Fruit fly (Drosophila melanogaster) whole organism, embryonic: Measurements from ENCODE around the gene Adh.

Experiments
- CG11696 ChIP-seq: fragments of 200-800 bp; sonication (Bioruptor generic); IDR thresholded peaks from 2 replicates; pipeline ENCODE4 v1.3.6; 2022; ENCODE audit warnings: missing biosample characterization, missing genetic modification characterization
- CG1233 ChIP-seq: fragments of 200-800 bp; sonication (Bioruptor generic); optimal IDR thresholded peaks from 4 replicates; lab custom pipeline; 2018; ENCODE audit warnings: missing biosample characterization, mild to moderate bottlenecking, missing genetic modification characterization
- CG13775 ChIP-seq: fragments of 200-800 bp; sonication (Bioruptor generic); optimal IDR thresholded peaks from 3 replicates; lab custom pipeline; 2017; ENCODE audit warnings: missing biosample characterization, mild to moderate bottlenecking, missing genetic modification characterization
- CG15479 ChIP-seq: fragments of 200-800 bp; sonication (Bioruptor generic); optimal IDR thresholded peaks from 3 replicates; lab custom pipeline; 2019; ENCODE audit warnings: missing biosample characterization, mild to moderate bottlenecking, missing genetic modification characterization, moderate library complexity
- CG1602 ChIP-seq: fragments of 200-800 bp; sonication (Bioruptor generic); optimal IDR thresholded peaks from 3 replicates; lab custom pipeline; 2016; ENCODE audit warnings: missing biosample characterization, missing genetic modification characterization
- CG16779 ChIP-seq: fragments of 200-800 bp; sonication (Bioruptor generic); IDR thresholded peaks from 2 replicates; pipeline ENCODE4 v1.3.6; 2022; ENCODE audit warnings: missing biosample characterization, missing genetic modification characterization
- CG16815 ChIP-seq: fragments of 200-800 bp; sonication (Bioruptor generic); optimal IDR thresholded peaks from 3 replicates; lab custom pipeline; 2017; ENCODE audit warnings: missing biosample characterization, mild to moderate bottlenecking, missing genetic modification characterization
- CG18262 ChIP-seq: fragments of 200-800 bp; optimal IDR thresholded peaks from 3 replicates; lab custom pipeline; 2019; ENCODE audit warnings: missing biosample characterization, mild to moderate bottlenecking, missing genetic modification characterization, moderate library complexity
- CG18764 ChIP-seq: fragments of 200-800 bp; sonication (Bioruptor generic); optimal IDR thresholded peaks from 3 replicates; lab custom pipeline; 2016; ENCODE audit warnings: missing biosample characterization, missing genetic modification characterization
- CG2116 ChIP-seq: fragments of 200-800 bp; sonication (Bioruptor generic); optimal IDR thresholded peaks from 3 replicates; lab custom pipeline; 2018; ENCODE audit warnings: missing biosample characterization, mild to moderate bottlenecking, missing genetic modification characterization
- CG2199 ChIP-seq: fragments of 200-800 bp; sonication (Bioruptor generic); IDR thresholded peaks from 3 replicates; pipeline ENCODE4 v1.3.6; 2022; ENCODE audit warnings: missing biosample characterization, missing genetic modification characterization
- CG2678 ChIP-seq: fragments of 200-800 bp; sonication (Bioruptor generic); optimal IDR thresholded peaks from 3 replicates; lab custom pipeline; 2019; ENCODE audit warnings: missing biosample characterization, mild to moderate bottlenecking, missing genetic modification characterization, moderate library complexity
- CG2889 ChIP-seq: fragments of 200-800 bp; sonication (Bioruptor generic); IDR thresholded peaks from 3 replicates; pipeline ENCODE4 v1.3.6; 2022; ENCODE audit warnings: missing biosample characterization, missing genetic modification characterization
- CG3281 ChIP-seq: fragments of 200-800 bp; sonication (Bioruptor generic); optimal IDR thresholded peaks from 3 replicates; lab custom pipeline; 2017; ENCODE audit warnings: missing biosample characterization, mild to moderate bottlenecking, missing genetic modification characterization
- CG4360 ChIP-seq: fragments of 200-800 bp; sonication (Bioruptor generic); IDR thresholded peaks from 2 replicates; pipeline ENCODE4 v1.3.6; 2022; ENCODE audit warnings: missing biosample characterization, missing genetic modification characterization
- CG6654 ChIP-seq: fragments of 200-800 bp; sonication (Bioruptor generic); optimal IDR thresholded peaks from 2 replicates; lab custom pipeline; 2017; ENCODE audit warnings: missing biosample characterization, mild to moderate bottlenecking, missing genetic modification characterization
- CG6791 ChIP-seq: fragments of 200-800 bp; sonication (Bioruptor generic); IDR thresholded peaks from 3 replicates; pipeline ENCODE4 v1.3.6; 2022; ENCODE audit warnings: missing biosample characterization, missing genetic modification characterization; ENCODE audit not compliant: partially characterized antibody
- CG6813 ChIP-seq: fragments of 200-800 bp; sonication (Bioruptor generic); optimal IDR thresholded peaks from 2 replicates; lab custom pipeline; 2017; ENCODE audit warnings: missing biosample characterization, missing genetic modification characterization, mild to moderate bottlenecking, moderate library complexity, missing genetic modification reagents
- CHES-1-like ChIP-seq: fragments of 200-800 bp; sonication (Bioruptor generic); optimal IDR thresholded peaks from 2 replicates; lab custom pipeline; 2016; ENCODE audit warnings: missing biosample characterization, missing genetic modification characterization
- D ChIP-seq, 2 experiments: fragments of 200-800 bp in 1 of 2; fragments of >200 bp in 1 of 2; sonication (Bioruptor generic) in 1 of 2; optimal IDR thresholded peaks; 2 replicates in 1 of 2; 3 replicates in 1 of 2; lab custom pipeline; 2017; ENCODE audit warnings: mild to moderate bottlenecking in 1 of 2, missing biosample characterization in 1 of 2, missing genetic modification characterization in 1 of 2, missing genetic modification reagents in 1 of 2
- Dll ChIP-seq: fragments of 200-800 bp; sonication (Bioruptor generic); IDR thresholded peaks from 4 replicates; pipeline ENCODE4 v1.3.6; 2022; ENCODE audit warnings: missing biosample characterization, missing genetic modification characterization; ENCODE audit not compliant: partially characterized antibody
- Drgx ChIP-seq: fragments of 200-800 bp; sonication (Bioruptor generic); IDR thresholded peaks from 2 replicates; pipeline ENCODE4 v1.3.6; 2022; ENCODE audit warnings: missing biosample characterization, missing genetic modification characterization
- Eip74EF ChIP-seq, 2 experiments: fragments of 200-800 bp in 1 of 2; fragments of >200 bp in 1 of 2; sonication (Bioruptor generic) in 1 of 2; optimal IDR thresholded peaks; 2 replicates each; lab custom pipeline; 2017 to 2019; ENCODE audit warnings: missing biosample characterization in 2 of 2, missing genetic modification characterization in 2 of 2, mild to moderate bottlenecking in 1 of 2, moderate library complexity in 1 of 2
- Ets65A ChIP-seq: fragments of 200-800 bp; sonication (Bioruptor generic); peaks from one replicate; lab custom pipeline; 2016; ENCODE audit warnings: missing biosample characterization, missing genetic modification characterization
- Max ChIP-seq: fragments of 200-800 bp; sonication (Bioruptor generic); optimal IDR thresholded peaks from 2 replicates; lab custom pipeline; 2016; ENCODE audit warnings: missing biosample characterization, mild to moderate bottlenecking, missing genetic modification characterization
- Med ChIP-seq: fragments of 200-800 bp; sonication (Bioruptor generic); peaks from one replicate; lab custom pipeline; 2016; ENCODE audit warnings: missing biosample characterization, missing genetic modification characterization, mild to moderate bottlenecking, inconsistent platforms, moderate library complexity
- Mrtf ChIP-seq: fragments of 200-800 bp; sonication (Bioruptor generic); IDR thresholded peaks from 3 replicates; pipeline ENCODE4 v1.3.6; 2022; ENCODE audit warnings: missing biosample characterization, missing genetic modification characterization
- Rx ChIP-seq: fragments of 200-800 bp; sonication (Bioruptor generic); IDR thresholded peaks from 2 replicates; pipeline ENCODE4 v1.3.6; 2022; ENCODE audit warnings: missing biosample characterization, missing genetic modification characterization
- Xrp1 ChIP-seq: fragments of 200-800 bp; sonication (Bioruptor generic); IDR thresholded peaks from 2 replicates; pipeline ENCODE4 v1.3.6; 2022; ENCODE audit warnings: missing biosample characterization, missing genetic modification characterization
- bsh ChIP-seq, 2 experiments: fragments of 200-800 bp; sonication (Bioruptor generic); optimal IDR thresholded peaks; 2 replicates each; lab custom pipeline; 2017 to 2018; ENCODE audit warnings: mild to moderate bottlenecking in 2 of 2, missing biosample characterization in 2 of 2, missing genetic modification characterization in 2 of 2, moderate library complexity in 1 of 2
- cad ChIP-seq: fragments of >200 bp; optimal IDR thresholded peaks from 2 replicates; lab custom pipeline; 2017; ENCODE audit warnings: missing biosample characterization, missing genetic modification characterization
- ci ChIP-seq: fragments of 200-800 bp; sonication (Bioruptor generic); IDR thresholded peaks from 3 replicates; pipeline ENCODE4 v1.3.6; 2022; ENCODE audit warnings: missing biosample characterization, missing genetic modification characterization
- corto ChIP-seq: fragments of 200-800 bp; sonication (Bioruptor generic); optimal IDR thresholded peaks from 2 replicates; lab custom pipeline; 2016; ENCODE audit warnings: missing biosample characterization, mild to moderate bottlenecking, missing genetic modification characterization, moderate library complexity
- disco-r ChIP-seq: fragments of 200-800 bp; sonication (Bioruptor generic); optimal IDR thresholded peaks from 2 replicates; lab custom pipeline; 2016; ENCODE audit warnings: missing biosample characterization, missing genetic modification characterization
- dysf ChIP-seq: fragments of 200-800 bp; sonication (Bioruptor generic); IDR thresholded peaks from 3 replicates; pipeline ENCODE4 v1.3.6; 2022; ENCODE audit warnings: missing biosample characterization, missing genetic modification characterization
- grau ChIP-seq: fragments of 200-800 bp; optimal IDR thresholded peaks from 3 replicates; lab custom pipeline; 2019; ENCODE audit warnings: missing biosample characterization, mild to moderate bottlenecking, missing genetic modification characterization, moderate library complexity
- knrl ChIP-seq: fragments of 200-800 bp; sonication (Bioruptor generic); IDR thresholded peaks from 3 replicates; pipeline ENCODE4 v1.3.6; 2022; ENCODE audit warnings: missing biosample characterization, missing genetic modification characterization; ENCODE audit not compliant: partially characterized antibody
- lola ChIP-seq, 3 experiments: fragments of >200 bp in 2 of 3; fragments of 200-800 bp in 1 of 3; sonication (Bioruptor generic) in 1 of 3; optimal IDR thresholded peaks; 2 replicates each; lab custom pipeline; 2017 to 2019; ENCODE audit warnings: missing biosample characterization in 3 of 3, missing genetic modification characterization in 3 of 3, mild to moderate bottlenecking in 1 of 3, moderate library complexity in 1 of 3
- lov ChIP-seq, 2 experiments: fragments of 200-800 bp in 1 of 2; fragments of >200 bp in 1 of 2; sonication (Bioruptor generic) in 1 of 2; IDR thresholded peaks in 1 of 2; optimal IDR thresholded peaks in 1 of 2; 2 replicates in 1 of 2; 3 replicates in 1 of 2; pipeline versions ENCODE4 v1.3.6 to Lab custom; 2017 to 2022; ENCODE audit warnings: missing biosample characterization in 1 of 2, missing genetic modification characterization in 1 of 2
- schlank ChIP-seq: fragments of 200-800 bp; sonication (Bioruptor generic); optimal IDR thresholded peaks from 2 replicates; lab custom pipeline; 2018; ENCODE audit warnings: missing biosample characterization, mild to moderate bottlenecking, missing genetic modification characterization
- sens ChIP-seq: fragments of 200-800 bp; sonication (Bioruptor generic); peaks from one replicate; lab custom pipeline; 2016; ENCODE audit warnings: missing biosample characterization, missing genetic modification characterization
- sima ChIP-seq: fragments of 200-800 bp; sonication (Bioruptor generic); optimal IDR thresholded peaks from 2 replicates; lab custom pipeline; 2016; ENCODE audit warnings: missing biosample characterization, missing genetic modification characterization
- slou ChIP-seq: fragments of 200-800 bp; sonication (Bioruptor generic); optimal IDR thresholded peaks from 3 replicates; lab custom pipeline; 2016; ENCODE audit warnings: missing biosample characterization, missing genetic modification characterization
- so ChIP-seq: fragments of 200-800 bp; sonication (Bioruptor generic); IDR thresholded peaks from 3 replicates; pipeline ENCODE4 v1.3.6; 2022; ENCODE audit warnings: missing biosample characterization, missing genetic modification characterization
- twi ChIP-seq: fragments of 200-800 bp; optimal IDR thresholded peaks from 2 replicates; lab custom pipeline; 2019; ENCODE audit warnings: missing biosample characterization, mild to moderate bottlenecking, missing genetic modification characterization, moderate library complexity

Gene Adh

DNA sequence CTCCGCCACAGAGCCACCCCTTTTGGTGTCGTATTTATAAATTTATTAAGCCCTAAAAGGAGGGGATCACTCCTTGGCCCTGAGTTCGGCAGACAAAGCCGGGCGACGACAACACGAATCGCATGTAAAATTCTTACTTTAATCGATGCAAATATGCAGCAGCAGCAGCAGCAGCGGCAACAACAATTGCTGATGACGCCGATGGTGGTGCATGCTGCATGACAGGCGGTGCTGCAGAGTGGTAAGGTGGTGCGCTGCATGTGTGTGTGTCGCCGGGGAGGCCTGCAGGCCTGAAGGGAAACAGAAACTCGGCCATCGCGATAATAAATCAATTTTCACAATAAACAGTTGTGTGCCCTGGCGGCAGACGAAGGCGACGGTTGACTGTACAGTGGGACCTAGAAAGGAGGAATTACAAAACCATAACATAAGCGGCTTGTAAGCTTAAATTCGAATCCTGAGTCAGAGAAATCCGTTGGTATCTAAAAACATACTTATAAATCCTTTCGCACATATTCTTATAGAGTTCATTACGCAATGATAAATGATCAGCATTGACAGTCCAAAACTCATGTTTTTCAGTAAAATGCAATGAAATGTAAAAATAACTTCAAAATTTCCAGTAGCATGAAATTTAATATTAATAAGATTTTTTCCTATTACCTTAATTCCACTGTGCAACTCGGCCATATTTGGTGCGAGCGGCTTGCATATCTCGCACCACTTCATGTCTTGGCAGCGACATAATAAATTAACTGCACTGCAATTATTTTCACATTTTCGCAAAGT is 43.5 kb upstream of the Adh start:
- peak; percentile 18; the same call in 1 of the 3 replicates for TF ChIP-seq ci (GFP tag; lab: Robert Waterston, UW)
- TF ChIP-seq corto (GFP tag; lab: Kevin White, UChicago), result peak; percentile 61
- TF ChIP-seq sens (GFP tag; lab: Kevin White, UChicago), result peak; percentile 36
- peak; percentile 8 for TF ChIP-seq CG15479 (GFP tag; lab: Kevin White, UChicago)
- TF ChIP-seq CG4360, result peak; percentile 76
- 0 out of 3 replicates have a peak, but pooled peaks have one; percentile 33 for TF ChIP-seq CG2199 (GFP tag; lab: Robert Waterston, UW)
- TF ChIP-seq slou (GFP tag; lab: Kevin White, UChicago), result no peak
- TF ChIP-seq Dll (GFP tag; lab: Robert Waterston, UW), result 0 out of 4 replicates have a peak, but pooled peaks have one; percentile 10
- no peak for TF ChIP-seq CHES-1-like (GFP tag; lab: Kevin White, UChicago)
- no peak for TF ChIP-seq lov (optimal IDR thresholded peaks at IDR 0.05; lab: Kevin White, UChicago)
- TF ChIP-seq lov (GFP tag; IDR thresholded peaks at IDR 0.05; lab: Robert Waterston, UW), result 0 out of 3 replicates have a peak, but pooled peaks have one; percentile 8
- TF ChIP-seq disco-r (GFP tag; lab: Kevin White, UChicago), result no peak
- TF ChIP-seq grau (tag; lab: Kevin White, UChicago), result peak; percentile 41
- no peak for TF ChIP-seq Mrtf (GFP tag; lab: Robert Waterston, UW)
- TF ChIP-seq Eip74EF (GFP tag; optimal IDR thresholded peaks at IDR 0.05; lab: Kevin White, UChicago), result no peak
- peak; percentile 61 for TF ChIP-seq Med (GFP tag; lab: Kevin White, UChicago)
- TF ChIP-seq CG13775, result no peak
- no peak for TF ChIP-seq CG1602 (GFP tag; lab: Kevin White, UChicago)
- no peak for TF ChIP-seq cad (GFP tag; lab: Kevin White, UChicago)
- TF ChIP-seq CG2116 (GFP tag; lab: Kevin White, UChicago), result no peak
- TF ChIP-seq bsh (GFP tag; optimal IDR thresholded peaks at IDR 0.05; lab: Kevin White, UChicago), result no peak
- peak; percentile 51 for TF ChIP-seq twi

DNA sequence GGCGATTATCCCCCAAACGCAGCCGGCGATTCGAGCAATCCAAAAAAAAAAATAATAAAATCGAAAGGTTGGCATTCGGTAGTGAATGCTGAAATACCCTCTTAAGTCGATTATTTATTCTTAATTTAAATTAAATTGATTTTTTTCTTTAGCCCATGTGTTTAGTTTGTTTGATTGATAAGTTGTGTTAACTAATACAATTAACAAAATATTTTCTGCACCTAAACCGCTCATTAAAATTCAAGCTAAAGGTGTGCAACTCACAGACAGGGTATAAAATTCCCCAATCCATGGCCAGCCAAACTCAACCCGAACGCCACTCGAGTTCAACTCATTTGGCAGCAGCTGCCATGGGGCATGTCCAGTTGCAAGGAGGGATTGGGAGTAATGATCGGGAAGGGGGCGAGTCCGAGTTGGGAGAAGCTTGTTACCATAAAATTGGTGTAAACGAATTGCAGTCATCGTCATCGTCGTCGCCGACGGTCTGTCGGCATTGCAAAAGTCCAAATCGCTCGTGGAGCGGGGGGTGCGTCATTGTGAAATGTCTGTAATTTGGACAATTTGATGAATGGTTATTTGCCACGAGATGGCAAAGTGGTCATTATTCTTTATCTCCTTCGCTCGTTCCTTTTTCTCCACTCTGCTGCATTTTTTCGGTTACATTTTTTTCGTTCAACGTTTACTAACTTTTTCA is 42.0 kb upstream of the Adh start:
- TF ChIP-seq so (GFP tag; lab: Robert Waterston, UW), result peak; percentile 19; the same call in 1 of the 3 replicates
- TF ChIP-seq Xrp1 (GFP tag; lab: Robert Waterston, UW), result 0 out of 2 replicates have a peak, but pooled peaks have one; percentile 5
- TF ChIP-seq CG3281 (GFP tag; lab: Kevin White, UChicago), result no peak
- no peak for TF ChIP-seq CG1233
- TF ChIP-seq CG16779 (GFP tag; lab: Robert Waterston, UW), result no peak
- no peak for TF ChIP-seq knrl (GFP tag; lab: Robert Waterston, UW)
- TF ChIP-seq grau (tag; lab: Kevin White, UChicago), result no peak
- no peak for TF ChIP-seq lola (GFP tag; optimal IDR thresholded peaks at IDR 0.05; lab: Kevin White, UChicago)
- TF ChIP-seq schlank (tag; lab: Kevin White, UChicago), result no peak
- TF ChIP-seq Max (GFP tag; lab: Kevin White, UChicago), result no peak
- TF ChIP-seq Drgx (GFP tag; lab: Robert Waterston, UW), result peak; percentile 77
- TF ChIP-seq CG6791, result 0 out of 3 replicates have a peak, but pooled peaks have one; percentile 6
- TF ChIP-seq CG6654 (GFP tag; lab: Kevin White, UChicago), result no peak
- TF ChIP-seq CG2678 (tag; lab: Kevin White, UChicago), result no peak
- TF ChIP-seq CG18262 (tag; lab: Kevin White, UChicago), result no peak
- TF ChIP-seq Ets65A, result peak; percentile 24
- no peak for TF ChIP-seq CG16815 (GFP tag; lab: Kevin White, UChicago)
- no peak for TF ChIP-seq CG2889 (GFP tag; lab: Robert Waterston, UW)
- TF ChIP-seq sens (GFP tag; lab: Kevin White, UChicago), result peak; percentile 88
- no peak for TF ChIP-seq D (optimal IDR thresholded peaks at IDR 0.05; lab: Kevin White, UChicago)
- TF ChIP-seq D (GFP tag; optimal IDR thresholded peaks at IDR 0.05; lab: Kevin White, UChicago), result peak; percentile 1
- TF ChIP-seq CG11696 (GFP tag; lab: Robert Waterston, UW), result no peak
- TF ChIP-seq Rx (GFP tag; lab: Robert Waterston, UW), result no peak
- no peak for TF ChIP-seq CHES-1-like (GFP tag; lab: Kevin White, UChicago)
- no peak for TF ChIP-seq sima (GFP tag; lab: Kevin White, UChicago)
- no peak for TF ChIP-seq dysf
- TF ChIP-seq CG18764, result no peak
- no peak for TF ChIP-seq CG6813
